Fruit fly (Drosophila melanogaster) whole organism, prepupa: Measurements from ENCODE around the gene D2hgdh.

Source experiments
- CG10669 ChIP-seq: fragments of 200-800 bp; sonication (Bioruptor generic); optimal IDR thresholded peaks from 3 replicates; lab custom pipeline; 2018; ENCODE audit warnings: missing biosample characterization, mild to moderate bottlenecking, missing genetic modification characterization, moderate library complexity
- CG1621 ChIP-seq: fragments of 200-800 bp; sonication (Bioruptor generic); optimal IDR thresholded peaks from 3 replicates; lab custom pipeline; 2018; ENCODE audit warnings: missing biosample characterization, mild to moderate bottlenecking, missing genetic modification characterization
- CG6163 ChIP-seq: fragments of 200-800 bp; sonication (Bioruptor generic); IDR thresholded peaks from 3 replicates; pipeline ENCODE4 v1.3.6; 2022; ENCODE audit warnings: missing biosample characterization, missing genetic modification characterization
- Eip75B ChIP-seq: fragments of 200-800 bp; sonication (Bioruptor generic); optimal IDR thresholded peaks from 3 replicates; lab custom pipeline; 2016; ENCODE audit warnings: missing biosample characterization, missing genetic modification characterization
- Gug ChIP-seq: fragments of 200-800 bp; sonication (Bioruptor generic); IDR thresholded peaks from 2 replicates; pipeline ENCODE4 v1.3.6; 2022; ENCODE audit warnings: missing biosample characterization, missing genetic modification characterization
- Smox ChIP-seq: fragments of 200-800 bp; sonication (Bioruptor generic); optimal IDR thresholded peaks from 3 replicates; lab custom pipeline; 2016; ENCODE audit warnings: missing biosample characterization, missing genetic modification characterization
- Sox102F ChIP-seq: fragments of 200-800 bp; sonication (Bioruptor generic); optimal IDR thresholded peaks from 2 replicates; lab custom pipeline; 2016; ENCODE audit warnings: missing biosample characterization, mild to moderate bottlenecking, missing genetic modification characterization
- Sox14 ChIP-seq: fragments of 200-800 bp; sonication (Bioruptor generic); optimal IDR thresholded peaks from 3 replicates; lab custom pipeline; 2016; ENCODE audit warnings: missing biosample characterization, missing genetic modification characterization
- Sox15 ChIP-seq: fragments of 200-800 bp; sonication (Bioruptor generic); optimal IDR thresholded peaks from 3 replicates; lab custom pipeline; 2016; ENCODE audit warnings: missing biosample characterization, missing genetic modification characterization
- achi ChIP-seq: fragments of 200-800 bp; sonication (Bioruptor generic); optimal IDR thresholded peaks from 3 replicates; lab custom pipeline; 2016; ENCODE audit warnings: missing biosample characterization, missing genetic modification characterization
- cyc ChIP-seq: fragments of 200-800 bp; sonication (Bioruptor generic); optimal IDR thresholded peaks from 3 replicates; lab custom pipeline; 2016; ENCODE audit warnings: missing biosample characterization, missing genetic modification characterization
- dsx ChIP-seq: fragments of 200-800 bp; optimal IDR thresholded peaks from 3 replicates; lab custom pipeline; 2019; ENCODE audit warnings: missing biosample characterization, mild to moderate bottlenecking, missing genetic modification characterization, moderate library complexity; ENCODE audit not compliant: poor library complexity, severe bottlenecking

DNA sequence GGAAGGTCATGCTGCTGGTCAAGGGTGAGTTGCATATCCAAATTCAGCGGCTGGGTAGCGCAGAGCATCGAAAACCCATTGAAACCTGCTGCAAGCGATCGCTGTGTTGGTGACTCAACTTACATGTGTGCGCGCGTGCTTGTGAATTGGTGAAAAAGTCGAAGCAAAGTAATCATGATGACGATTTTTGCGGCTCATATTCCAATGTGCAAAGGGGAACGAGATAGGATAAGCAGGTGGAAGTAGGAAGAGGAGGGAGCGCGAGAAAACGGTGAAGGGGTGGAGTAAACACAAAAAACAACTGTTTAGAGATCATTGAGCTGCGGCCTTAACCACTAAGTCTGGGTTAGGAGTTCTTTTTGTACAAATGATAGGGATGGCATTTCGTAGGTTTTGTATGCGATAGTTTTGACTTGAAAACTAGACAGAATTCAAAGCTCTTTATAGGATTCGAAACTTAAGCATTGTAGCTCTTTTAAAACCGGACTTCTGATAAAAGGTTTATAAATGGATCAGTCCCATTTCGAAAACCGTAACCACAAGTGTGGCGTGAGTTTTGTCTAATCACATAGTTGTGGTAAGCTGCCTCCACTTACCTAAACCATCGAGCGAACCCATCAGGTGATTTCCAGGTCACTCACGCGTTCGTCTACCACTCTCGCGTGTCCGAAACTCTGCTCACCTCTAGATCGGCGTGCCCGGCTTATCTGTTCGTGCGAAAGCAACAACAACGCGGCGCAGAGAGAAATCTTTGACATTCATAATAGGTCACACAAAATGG lies 4.6 kb downstream of the D2hgdh start:
- TF ChIP-seq Eip75B (GFP tag; lab: Kevin White, UChicago) (peak; percentile 66), CG6163 (GFP tag; lab: Robert Waterston, UW) (no peak), achi (GFP tag; lab: Kevin White, UChicago) (peak; percentile 37), CG1621 (tag; lab: Kevin White, UChicago) (peak; percentile 2), Sox102F (GFP tag; lab: Kevin White, UChicago) (peak; percentile 65), CG10669 (peak; percentile 12), Smox (GFP tag; lab: Kevin White, UChicago) (peak; percentile 66), dsx (GFP tag; lab: Kevin White, UChicago) (peak; percentile 13), Sox15 (GFP tag; lab: Kevin White, UChicago) (peak; percentile 41), cyc (peak; percentile 65), Gug (GFP tag; lab: Robert Waterston, UW) (peak; percentile 49; the same call in 1 of the 2 replicates), Sox14 (GFP tag; lab: Kevin White, UChicago) (peak; percentile 47)
